Worm (Caenorhabditis elegans) whole organism, late embryonic: ENCODE measurements around the gene srh-178.

Source experiments
- ceh-34 ChIP-seq: sonication (generic microtip); optimal IDR thresholded peaks from 2 replicates; lab custom pipeline; 2016; ENCODE audit warnings: mild to moderate bottlenecking, missing genetic modification characterization, missing compliant biosample characterization
- npax-4 ChIP-seq: sonication (generic microtip); optimal IDR thresholded peaks from 2 replicates; lab custom pipeline; 2016; ENCODE audit warnings: missing genetic modification characterization, missing compliant biosample characterization
- pha-4 ChIP-seq: fragments of 150-350 bp; optimal IDR thresholded peaks from 2 replicates; lab custom pipeline; 2018; ENCODE audit warnings: missing biosample characterization, missing genetic modification reagents, missing genetic modification characterization
- sdc-2 ChIP-seq: sonication (generic microtip); optimal IDR thresholded peaks from 2 replicates; lab custom pipeline; 2016; ENCODE audit warnings: missing genotype, missing genetic modification characterization, missing compliant biosample characterization
- unc-86 ChIP-seq: sonication (generic microtip); optimal IDR thresholded peaks from 2 replicates; lab custom pipeline; 2016; ENCODE audit warnings: missing genetic modification characterization, missing compliant biosample characterization

DNA sequence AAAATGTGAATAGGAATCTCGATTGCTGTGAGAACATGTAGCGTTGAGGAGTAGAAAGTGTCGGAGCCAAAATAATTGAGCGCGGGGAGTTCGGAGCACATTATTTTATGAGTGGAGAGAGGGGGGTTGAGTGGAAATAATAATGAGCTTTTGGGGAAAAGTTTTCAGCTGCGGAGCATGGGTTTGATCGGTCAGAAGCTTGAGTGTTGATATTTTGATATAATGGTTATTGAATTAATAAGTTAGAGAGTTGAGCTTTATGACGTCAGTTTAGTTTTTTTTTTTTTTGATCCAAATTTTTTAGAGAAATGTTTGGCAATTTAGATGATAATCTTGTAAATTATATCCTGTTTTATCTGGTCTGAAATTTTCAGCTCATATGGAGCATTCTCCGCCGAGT lies at the start of gene srh-178:
- no peak for TF ChIP-seq unc-86 (tag; lab: Kevin White, UChicago)
- no peak for TF ChIP-seq ceh-34 (tag; lab: Kevin White, UChicago)
- no peak for TF ChIP-seq sdc-2
- no peak for TF ChIP-seq npax-4 (tag; lab: Kevin White, UChicago)
- no peak for TF ChIP-seq pha-4 (tag; lab: Kevin White, UChicago)
